Worm (Caenorhabditis elegans) whole organism, L1 larva: ENCODE data around the gene act-2.

Source experiments
- C16A3.4 ChIP-seq: fragments of 150-350 bp; optimal IDR thresholded peaks from 2 replicates; lab custom pipeline; 2014; ENCODE audit warnings: missing biosample characterization, missing genetic modification characterization
- Y116A8C.19 ChIP-seq: sonication (generic microtip); optimal IDR thresholded peaks from 2 replicates; lab custom pipeline; 2016; ENCODE audit warnings: missing compliant biosample characterization, missing genetic modification characterization, borderline replicate concordance
- aha-1 ChIP-seq: fragments of 150-350 bp; optimal IDR thresholded peaks from 2 replicates; lab custom pipeline; 2014; ENCODE audit warnings: missing biosample characterization, missing genetic modification characterization
- aly-2 ChIP-seq: fragments of 150-350 bp; optimal IDR thresholded peaks from 2 replicates; lab custom pipeline; 2014; ENCODE audit warnings: missing biosample characterization, missing genetic modification characterization
- ama-1 ChIP-seq: fragments of 150-350 bp; optimal IDR thresholded peaks from 2 replicates; lab custom pipeline; 2014
- blmp-1 ChIP-seq: fragments of 150-350 bp; optimal IDR thresholded peaks from 2 replicates; lab custom pipeline; 2014; ENCODE audit warnings: missing biosample characterization, missing genetic modification characterization
- ceh-8 ChIP-seq: fragments of 200-800 bp; sonication (Bioruptor generic); optimal IDR thresholded peaks from 2 replicates; lab custom pipeline; 2018; ENCODE audit warnings: mild to moderate bottlenecking, missing genetic modification characterization, moderate library complexity, missing compliant biosample characterization
- ceh-82 ChIP-seq, 3 experiments: fragments of 150-350 bp in 1 of 3; sonication (generic microtip) in 2 of 3; optimal IDR thresholded peaks; 2 replicates each; lab custom pipeline; 2014 to 2017; ENCODE audit warnings: missing biosample characterization in 3 of 3, missing genetic modification characterization in 3 of 3
- ceh-90 ChIP-seq: sonication (generic microtip); optimal IDR thresholded peaks from 2 replicates; lab custom pipeline; 2016; ENCODE audit warnings: missing genetic modification characterization, missing compliant biosample characterization
- ces-1 ChIP-seq: fragments of 150-350 bp; optimal IDR thresholded peaks from 2 replicates; lab custom pipeline; 2014; ENCODE audit warnings: missing biosample characterization, missing genetic modification reagents, missing genetic modification characterization
- dpl-1 ChIP-seq, 3 experiments: fragments of 150-350 bp in 2 of 3; sonication (generic microtip) in 1 of 3; optimal IDR thresholded peaks; 2 replicates each; lab custom pipeline; 2014 to 2017; ENCODE audit warnings: missing biosample characterization in 3 of 3, missing genetic modification characterization in 3 of 3, missing genetic modification reagents in 3 of 3
- efl-1 ChIP-seq, 4 experiments: fragments of 150-350 bp; optimal IDR thresholded peaks in 3 of 4; peaks in 1 of 4; 1 replicate in 1 of 4; 2 replicates in 3 of 4; lab custom pipeline; 2014; ENCODE audit warnings: missing biosample characterization in 2 of 4, missing genetic modification characterization in 2 of 4, missing genetic modification reagents in 2 of 4
- egl-27 ChIP-seq, 2 experiments: fragments of 150-350 bp in 1 of 2; sonication (generic microtip); optimal IDR thresholded peaks; 3 replicates each; lab custom pipeline; 2017 to 2018; ENCODE audit warnings: missing biosample characterization in 2 of 2, missing genetic modification characterization in 2 of 2, missing genetic modification reagents in 2 of 2
- elt-2 ChIP-seq: sonication (generic microtip); optimal IDR thresholded peaks from 2 replicates; lab custom pipeline; 2016; ENCODE audit warnings: missing genetic modification characterization, mild to moderate bottlenecking, inconsistent platforms, missing compliant biosample characterization, missing genetic modification reagents
- grh-1 ChIP-seq: fragments of 200-800 bp; sonication (Bioruptor generic); IDR thresholded peaks from 2 replicates; pipeline ENCODE4 v1.3.6; 2022; ENCODE audit warnings: missing genetic modification reagents, missing genetic modification characterization, missing compliant biosample characterization
- hlh-17 ChIP-seq: fragments of 200-800 bp; sonication (Bioruptor generic); optimal IDR thresholded peaks from 2 replicates; lab custom pipeline; 2018; ENCODE audit warnings: missing genetic modification characterization, mild to moderate bottlenecking, missing compliant biosample characterization, moderate library complexity, borderline replicate concordance
- hlh-4 ChIP-seq: sonication (generic microtip); optimal IDR thresholded peaks from 2 replicates; lab custom pipeline; 2016; ENCODE audit warnings: mild to moderate bottlenecking, missing genetic modification characterization, missing compliant biosample characterization
- lin-13 ChIP-seq: fragments of 150-350 bp; optimal IDR thresholded peaks from 2 replicates; lab custom pipeline; 2014; ENCODE audit warnings: missing biosample characterization, missing genetic modification reagents, missing genetic modification characterization
- lin-14 ChIP-seq: fragments of 200-800 bp; sonication (Bioruptor generic); optimal IDR thresholded peaks from 2 replicates; lab custom pipeline; 2018; ENCODE audit warnings: mild to moderate bottlenecking, missing genetic modification characterization, moderate library complexity, missing compliant biosample characterization
- lin-35 ChIP-seq, 2 experiments: fragments of 150-350 bp; optimal IDR thresholded peaks; 2 replicates each; lab custom pipeline; 2014; ENCODE audit warnings: missing biosample characterization in 2 of 2, missing genetic modification characterization in 2 of 2, missing genetic modification reagents in 2 of 2
- mab-9 ChIP-seq: fragments of 200-800 bp; sonication (Bioruptor generic); IDR thresholded peaks from 2 replicates; pipeline ENCODE4 v1.3.6; 2022; ENCODE audit warnings: missing genetic modification reagents, missing genetic modification characterization, missing compliant biosample characterization
- mdl-1 ChIP-seq, 2 experiments: fragments of 150-350 bp; optimal IDR thresholded peaks; 2 replicates each; lab custom pipeline; 2014 to 2017; ENCODE audit warnings: missing biosample characterization in 2 of 2, missing genetic modification characterization in 2 of 2, inconsistent platforms in 1 of 2
- nhr-12 ChIP-seq: sonication (generic microtip); optimal IDR thresholded peaks from 2 replicates; lab custom pipeline; 2017; ENCODE audit warnings: missing biosample characterization, missing genetic modification characterization
- nhr-19 ChIP-seq: fragments of 200-800 bp; sonication (Bioruptor generic); conservative IDR thresholded peaks from 2 replicates; pipeline ENCODE4 v1.3.6; 2022; ENCODE audit warnings: missing genetic modification characterization, missing compliant biosample characterization
- nhr-20 ChIP-seq: sonication (generic microtip); optimal IDR thresholded peaks from 2 replicates; lab custom pipeline; 2016; ENCODE audit warnings: mild to moderate bottlenecking, missing genetic modification characterization, missing compliant biosample characterization
- nhr-28 ChIP-seq: fragments of 150-350 bp; optimal IDR thresholded peaks from 2 replicates; lab custom pipeline; 2014; ENCODE audit warnings: missing biosample characterization, missing genetic modification characterization
- nhr-47 ChIP-seq: sonication (generic microtip); optimal IDR thresholded peaks from 2 replicates; lab custom pipeline; 2016; ENCODE audit warnings: mild to moderate bottlenecking, missing genetic modification characterization, moderate library complexity, missing compliant biosample characterization
- nhr-71 ChIP-seq: sonication (generic microtip); optimal IDR thresholded peaks from 2 replicates; lab custom pipeline; 2016; ENCODE audit warnings: mild to moderate bottlenecking, missing genetic modification characterization, moderate library complexity, missing compliant biosample characterization
- nhr-77 ChIP-seq: fragments of 150-350 bp; optimal IDR thresholded peaks from 2 replicates; lab custom pipeline; 2014; ENCODE audit warnings: missing biosample characterization, missing genetic modification characterization
- nhr-90 ChIP-seq: sonication (generic microtip); optimal IDR thresholded peaks from 2 replicates; lab custom pipeline; 2016; ENCODE audit warnings: mild to moderate bottlenecking, missing genetic modification characterization, missing compliant biosample characterization; ENCODE audit not compliant: poor library complexity
- pag-3 ChIP-seq: sonication (generic microtip); optimal IDR thresholded peaks from 2 replicates; lab custom pipeline; 2017; ENCODE audit warnings: missing genetic modification characterization, mild to moderate bottlenecking, missing compliant biosample characterization, antibody characterized with exemption, borderline replicate concordance; ENCODE audit not compliant: insufficient read depth
- pax-3 ChIP-seq: fragments of 200-800 bp; sonication (Bioruptor generic); optimal IDR thresholded peaks from 2 replicates; lab custom pipeline; 2018; ENCODE audit warnings: mild to moderate bottlenecking, missing genetic modification characterization, moderate library complexity, missing compliant biosample characterization
- pqm-1 ChIP-seq: sonication (generic microtip); optimal IDR thresholded peaks from 3 replicates; lab custom pipeline; 2017; ENCODE audit warnings: missing biosample characterization, missing genetic modification characterization
- skn-1 ChIP-seq: fragments of 150-350 bp; optimal IDR thresholded peaks from 2 replicates; lab custom pipeline; 2014; ENCODE audit warnings: missing biosample characterization, missing genetic modification characterization
- snpc-4 ChIP-seq: fragments of 150-350 bp; optimal IDR thresholded peaks from 2 replicates; lab custom pipeline; 2014; ENCODE audit warnings: missing biosample characterization, missing genetic modification characterization
- snu-23 ChIP-seq: sonication (generic microtip); optimal IDR thresholded peaks from 2 replicates; lab custom pipeline; 2016; ENCODE audit warnings: missing genetic modification characterization, missing compliant biosample characterization
- sox-4 ChIP-seq: sonication (generic microtip); optimal IDR thresholded peaks from 2 replicates; lab custom pipeline; 2016; ENCODE audit warnings: missing genetic modification characterization, missing compliant biosample characterization
- sup-37 ChIP-seq: fragments of 200-800 bp; sonication (Bioruptor generic); optimal IDR thresholded peaks from 2 replicates; lab custom pipeline; 2018; ENCODE audit warnings: mild to moderate bottlenecking, missing genetic modification characterization, missing compliant biosample characterization
- tlp-1 ChIP-seq: fragments of 150-350 bp; optimal IDR thresholded peaks from 2 replicates; lab custom pipeline; 2014; ENCODE audit warnings: missing biosample characterization, missing genetic modification characterization
- unc-130 ChIP-seq: fragments of 150-350 bp; optimal IDR thresholded peaks from 2 replicates; lab custom pipeline; 2017; ENCODE audit warnings: missing biosample characterization, missing genetic modification characterization, inconsistent platforms
- unc-30 ChIP-seq: sonication (generic microtip); optimal IDR thresholded peaks from 2 replicates; lab custom pipeline; 2017; ENCODE audit warnings: missing biosample characterization, missing genetic modification characterization
- unc-98 ChIP-seq: fragments of 200-800 bp; sonication (Bioruptor generic); IDR thresholded peaks from 2 replicates; pipeline ENCODE4 v1.3.6; 2022; ENCODE audit warnings: missing genetic modification characterization, missing compliant biosample characterization
- zag-1 ChIP-seq: fragments of 150-350 bp; optimal IDR thresholded peaks from 2 replicates; lab custom pipeline; 2014; ENCODE audit warnings: missing biosample characterization, missing genetic modification characterization
- ztf-11 ChIP-seq, 2 experiments: sonication (generic microtip); optimal IDR thresholded peaks; 2 replicates each; lab custom pipeline; 2016 to 2017; ENCODE audit warnings: missing genetic modification characterization in 2 of 2, missing biosample characterization in 1 of 2, missing compliant biosample characterization in 1 of 2
- ztf-4 ChIP-seq: fragments of 150-350 bp; optimal IDR thresholded peaks from 2 replicates; lab custom pipeline; 2014; ENCODE audit warnings: missing biosample characterization, missing genetic modification characterization

Gene act-2

ce11 chrV:11118179-11118725, 40.3 kb upstream of the act-2 start:
- TF ChIP-seq ama-1 (peak; percentile 20), unc-30 (tag; lab: Kevin White, UChicago) (no peak), blmp-1 (tag; lab: Kevin White, UChicago) (no peak), efl-1 (optimal IDR thresholded peaks at IDR 0.05; lab: Kevin White, UChicago) (peak in 1 of 2 experiments; percentile 15), efl-1 (GFP tag; optimal IDR thresholded peaks at IDR 0.05 in 1 of 2; lab: Kevin White, UChicago) (peak in 1 of 2 experiments; percentile 71), ztf-4 (tag; lab: Kevin White, UChicago) (peak; percentile 60), nhr-71 (peak; percentile 56), egl-27 (tag; optimal IDR thresholded peaks at IDR 0.05; lab: Kevin White, UChicago) (no peak), nhr-47 (tag; lab: Kevin White, UChicago) (peak; percentile 15), snpc-4 (tag; lab: Kevin White, UChicago) (no peak), pqm-1 (tag; lab: Kevin White, UChicago) (no peak), lin-35 (GFP tag; optimal IDR thresholded peaks at IDR 0.05; lab: Kevin White, UChicago) (peak in 1 of 2 experiments; percentile 11), nhr-20 (tag; lab: Kevin White, UChicago) (peak; percentile 16), pax-3 (tag; lab: Kevin White, UChicago) (no peak), ztf-11 (tag; optimal IDR thresholded peaks at IDR 0.05; lab: Kevin White, UChicago) (peak in 1 of 2 experiments; percentile 3), ceh-82 (tag; optimal IDR thresholded peaks at IDR 0.05; lab: Kevin White, UChicago) (no peak), nhr-90 (tag; lab: Kevin White, UChicago) (peak; percentile 61)
- TF ChIP-seq, all 84 proteins: peak for 9

ce11 chrV:11113607-11114006, 35.7 kb upstream of the act-2 start, which contains the start of gene math-33:
Gene math-33 (plus strand): TSS chrV:11113907.
- TF ChIP-seq ces-1 (GFP tag; lab: Kevin White, UChicago): no peak

- no peak for TF ChIP-seq Y116A8C.19 (tag; lab: Kevin White, UChicago)
- no peak for TF ChIP-seq pag-3 (tag; lab: Kevin White, UChicago)
- TF ChIP-seq sox-4: peak; percentile 34
- no peak for TF ChIP-seq pqm-1 (tag; lab: Kevin White, UChicago)
- peak; percentile 55 to 62 (median 59) for TF ChIP-seq dpl-1 (GFP tag; optimal IDR thresholded peaks at IDR 0.05; lab: Kevin White, UChicago)
- TF ChIP-seq grh-1: peak; percentile 51; the same call in 1 of the 2 replicates
- TF ChIP-seq nhr-19 (GFP tag; lab: Robert Waterston, UW): peak; percentile 53
- no peak for TF ChIP-seq unc-98 (GFP tag; lab: Robert Waterston, UW)
- peak; percentile 69 for TF ChIP-seq nhr-90 (tag; lab: Kevin White, UChicago)
- no peak for TF ChIP-seq tlp-1 (tag; lab: Kevin White, UChicago)
- TF ChIP-seq unc-130 (tag; lab: Kevin White, UChicago): peak; percentile 68
- TF ChIP-seq lin-35 (GFP tag; optimal IDR thresholded peaks at IDR 0.05; lab: Kevin White, UChicago): peak; percentile 40 to 72
- no peak for TF ChIP-seq nhr-28
- TF ChIP-seq nhr-12 (tag; lab: Kevin White, UChicago): no peak
- no peak for TF ChIP-seq unc-30 (tag; lab: Kevin White, UChicago)
- TF ChIP-seq nhr-20 (tag; lab: Kevin White, UChicago): peak; percentile 59
- TF ChIP-seq ama-1: no peak
- no peak for TF ChIP-seq pax-3 (tag; lab: Kevin White, UChicago)
- TF ChIP-seq lin-13 (GFP tag; lab: Kevin White, UChicago): no peak
- peak; percentile 67 for TF ChIP-seq C16A3.4
- peak; percentile 73 for TF ChIP-seq snu-23 (GFP tag; lab: Kevin White, UChicago)
- peak; percentile 28 for TF ChIP-seq ceh-8 (GFP tag; lab: Kevin White, UChicago)
- peak; percentile 59 for TF ChIP-seq lin-14 (GFP tag; lab: Kevin White, UChicago)
- TF ChIP-seq hlh-4 (tag; lab: Kevin White, UChicago): no peak
- TF ChIP-seq ceh-90 (tag; lab: Kevin White, UChicago): no peak
- no peak for TF ChIP-seq zag-1
- TF ChIP-seq mdl-1 (tag; optimal IDR thresholded peaks at IDR 0.05; lab: Kevin White, UChicago): peak in 1 of 2 experiments; percentile 64
- TF ChIP-seq hlh-17: no peak
- no peak for TF ChIP-seq ces-1 (GFP tag; lab: Kevin White, UChicago)
- TF ChIP-seq nhr-47 (tag; lab: Kevin White, UChicago): peak; percentile 62
- TF ChIP-seq elt-2: peak; percentile 54
- TF ChIP-seq mab-9 (GFP tag; lab: Robert Waterston, UW): no peak
- no peak for TF ChIP-seq nhr-77 (tag; lab: Kevin White, UChicago)
- no peak for TF ChIP-seq sup-37 (GFP tag; lab: Kevin White, UChicago)
- TF ChIP-seq aly-2 (tag; lab: Kevin White, UChicago): no peak
- TF ChIP-seq aha-1 (tag; lab: Kevin White, UChicago): no peak
- peak; percentile 87 for TF ChIP-seq skn-1 (tag; lab: Kevin White, UChicago)
Measured at ce11 chrV:11113041-11113574, 35.2 kb upstream of the act-2 start, which contains the start of gene erfa-3. Gene erfa-3 (minus strand): TSS chrV:11113091.
